Fruit fly (Drosophila melanogaster) whole organism, adult: ENCODE data around the gene CG43407.

Source experiments
- CG11617 ChIP-seq: fragments of 200-800 bp; sonication (Bioruptor generic); optimal IDR thresholded peaks from 2 replicates; lab custom pipeline; 2017; ENCODE audit warnings: mild to moderate bottlenecking, missing biosample characterization, missing genetic modification reagents, missing genetic modification characterization
- CG12768 ChIP-seq: fragments of 200-800 bp; sonication (Bioruptor generic); optimal IDR thresholded peaks from 2 replicates; lab custom pipeline; 2017; ENCODE audit warnings: missing biosample characterization, missing genetic modification characterization, mild to moderate bottlenecking, moderate library complexity, missing genetic modification reagents
- CG14711 ChIP-seq: fragments of 200-800 bp; sonication (Bioruptor generic); optimal IDR thresholded peaks from 2 replicates; lab custom pipeline; 2018; ENCODE audit warnings: missing biosample characterization, mild to moderate bottlenecking, missing genetic modification characterization, moderate library complexity
- CG1620 ChIP-seq: fragments of 200-800 bp; sonication (Bioruptor generic); optimal IDR thresholded peaks from 2 replicates; lab custom pipeline; 2016; ENCODE audit warnings: missing biosample characterization, missing genetic modification characterization
- CG7045 ChIP-seq: fragments of 200-800 bp; sonication (Bioruptor generic); optimal IDR thresholded peaks from 2 replicates; lab custom pipeline; 2017; ENCODE audit warnings: missing biosample characterization, mild to moderate bottlenecking, missing genetic modification characterization
- CG7101 ChIP-seq: fragments of 200-800 bp; sonication (Bioruptor generic); optimal IDR thresholded peaks from 2 replicates; lab custom pipeline; 2018; ENCODE audit warnings: missing biosample characterization, mild to moderate bottlenecking, missing genetic modification characterization, moderate library complexity
- Hr96 ChIP-seq: fragments of 200-800 bp; sonication (Bioruptor generic); optimal IDR thresholded peaks from 2 replicates; lab custom pipeline; 2016; ENCODE audit warnings: missing biosample characterization, missing genetic modification characterization
- ovo ChIP-seq: fragments of 200-800 bp; sonication (Bioruptor generic); optimal IDR thresholded peaks from 2 replicates; lab custom pipeline; 2016; ENCODE audit warnings: missing biosample characterization, missing genetic modification characterization
- pad ChIP-seq: fragments of 200-800 bp; sonication (Bioruptor generic); optimal IDR thresholded peaks from 3 replicates; lab custom pipeline; 2017; ENCODE audit warnings: missing biosample characterization, missing genetic modification characterization, mild to moderate bottlenecking, moderate library complexity, missing genetic modification reagents
- toe ChIP-seq: fragments of 200-800 bp; sonication (Bioruptor generic); optimal IDR thresholded peaks from 2 replicates; lab custom pipeline; 2016; ENCODE audit warnings: missing biosample characterization, missing genetic modification characterization

- TF ChIP-seq ovo (GFP tag; lab: Kevin White, UChicago), result no peak
- TF ChIP-seq CG14711 (tag; lab: Kevin White, UChicago), result no peak
- no peak for TF ChIP-seq CG12768 (GFP tag; lab: Kevin White, UChicago)
- no peak for TF ChIP-seq pad (GFP tag; lab: Kevin White, UChicago)
- no peak for TF ChIP-seq toe
- TF ChIP-seq CG11617, result no peak
- TF ChIP-seq CG1620 (GFP tag; lab: Kevin White, UChicago), result no peak
- TF ChIP-seq Hr96, result no peak
- TF ChIP-seq CG7101 (tag; lab: Kevin White, UChicago), result no peak
- TF ChIP-seq CG7045 (GFP tag; lab: Kevin White, UChicago), result no peak
These were observed 34.7 kb downstream of the CG43407 start for dm6 chr3L:19018440-19018839.
